Worm (Caenorhabditis elegans) whole organism, L1 larva: ENCODE data around the gene srh-201.
A peak's percentile ranks its signal among the peaks of the same experiment; 100 is the strongest.

Experiments
- C04F5.9 ChIP-seq: sonication (generic microtip); optimal IDR thresholded peaks from 2 replicates; lab custom pipeline; 2016; ENCODE audit warnings: missing genetic modification characterization, missing compliant biosample characterization
- ama-1 ChIP-seq: fragments of 150-350 bp; optimal IDR thresholded peaks from 2 replicates; lab custom pipeline; 2014
- blmp-1 ChIP-seq: fragments of 150-350 bp; optimal IDR thresholded peaks from 2 replicates; lab custom pipeline; 2014; ENCODE audit warnings: missing biosample characterization, missing genetic modification characterization
- ceh-8 ChIP-seq: fragments of 200-800 bp; sonication (Bioruptor generic); optimal IDR thresholded peaks from 2 replicates; lab custom pipeline; 2018; ENCODE audit warnings: mild to moderate bottlenecking, missing genetic modification characterization, moderate library complexity, missing compliant biosample characterization
- ceh-82 ChIP-seq, 3 experiments: fragments of 150-350 bp in 1 of 3; sonication (generic microtip) in 2 of 3; optimal IDR thresholded peaks; 2 replicates each; lab custom pipeline; 2014 to 2017; ENCODE audit warnings: missing biosample characterization in 3 of 3, missing genetic modification characterization in 3 of 3
- ceh-90 ChIP-seq: sonication (generic microtip); optimal IDR thresholded peaks from 2 replicates; lab custom pipeline; 2016; ENCODE audit warnings: missing genetic modification characterization, missing compliant biosample characterization
- efl-1 ChIP-seq, 4 experiments: fragments of 150-350 bp; optimal IDR thresholded peaks in 3 of 4; peaks in 1 of 4; 1 replicate in 1 of 4; 2 replicates in 3 of 4; lab custom pipeline; 2014; ENCODE audit warnings: missing biosample characterization in 2 of 4, missing genetic modification characterization in 2 of 4, missing genetic modification reagents in 2 of 4
- elt-2 ChIP-seq: sonication (generic microtip); optimal IDR thresholded peaks from 2 replicates; lab custom pipeline; 2016; ENCODE audit warnings: missing genetic modification characterization, mild to moderate bottlenecking, inconsistent platforms, missing compliant biosample characterization, missing genetic modification reagents
- fkh-4 ChIP-seq: sonication (generic microtip); optimal IDR thresholded peaks from 2 replicates; lab custom pipeline; 2016; ENCODE audit warnings: missing compliant biosample characterization, missing genetic modification characterization, borderline replicate concordance
- fkh-8 ChIP-seq: sonication (generic microtip); optimal IDR thresholded peaks from 2 replicates; lab custom pipeline; 2016; ENCODE audit warnings: mild to moderate bottlenecking, missing genetic modification characterization, missing compliant biosample characterization
- fos-1 ChIP-seq: fragments of 150-350 bp; optimal IDR thresholded peaks from 2 replicates; lab custom pipeline; 2014; ENCODE audit warnings: missing biosample characterization, missing genetic modification characterization
- grh-1 ChIP-seq: fragments of 200-800 bp; sonication (Bioruptor generic); IDR thresholded peaks from 2 replicates; pipeline ENCODE4 v1.3.6; 2022; ENCODE audit warnings: missing genetic modification reagents, missing genetic modification characterization, missing compliant biosample characterization
- hlh-4 ChIP-seq: sonication (generic microtip); optimal IDR thresholded peaks from 2 replicates; lab custom pipeline; 2016; ENCODE audit warnings: mild to moderate bottlenecking, missing genetic modification characterization, missing compliant biosample characterization
- irx-1 ChIP-seq: sonication (generic microtip); optimal IDR thresholded peaks from 2 replicates; lab custom pipeline; 2016; ENCODE audit warnings: missing genetic modification characterization, missing compliant biosample characterization
- isw-1 ChIP-seq: fragments of 200-800 bp; sonication (Bioruptor generic); IDR thresholded peaks from 2 replicates; pipeline ENCODE4 v1.3.6; 2022; ENCODE audit warnings: missing genetic modification characterization, missing compliant biosample characterization
- lin-15B ChIP-seq: fragments of 150-350 bp; sonication (generic microtip); optimal IDR thresholded peaks from 3 replicates; lab custom pipeline; 2014; ENCODE audit warnings: missing biosample characterization, missing genetic modification characterization
- lin-39 ChIP-seq: fragments of 150-350 bp; optimal IDR thresholded peaks from 2 replicates; lab custom pipeline; 2014; ENCODE audit warnings: missing biosample characterization, missing genetic modification reagents, missing genetic modification characterization
- lir-3 ChIP-seq: sonication (generic microtip); optimal IDR thresholded peaks from 2 replicates; lab custom pipeline; 2016; ENCODE audit warnings: mild to moderate bottlenecking, missing genetic modification characterization, moderate library complexity, missing compliant biosample characterization; ENCODE audit not compliant: poor library complexity
- mdl-1 ChIP-seq, 2 experiments: fragments of 150-350 bp; optimal IDR thresholded peaks; 2 replicates each; lab custom pipeline; 2014 to 2017; ENCODE audit warnings: missing biosample characterization in 2 of 2, missing genetic modification characterization in 2 of 2, inconsistent platforms in 1 of 2
- mef-2 ChIP-seq: fragments of 150-350 bp; optimal IDR thresholded peaks from 2 replicates; lab custom pipeline; 2014; ENCODE audit warnings: missing biosample characterization, missing genetic modification characterization
- mep-1 ChIP-seq: fragments of 150-350 bp; optimal IDR thresholded peaks from 2 replicates; lab custom pipeline; 2014; ENCODE audit warnings: missing biosample characterization, missing genetic modification characterization
- nhr-12 ChIP-seq: sonication (generic microtip); optimal IDR thresholded peaks from 2 replicates; lab custom pipeline; 2017; ENCODE audit warnings: missing biosample characterization, missing genetic modification characterization
- nhr-19 ChIP-seq: fragments of 200-800 bp; sonication (Bioruptor generic); conservative IDR thresholded peaks from 2 replicates; pipeline ENCODE4 v1.3.6; 2022; ENCODE audit warnings: missing genetic modification characterization, missing compliant biosample characterization
- nhr-20 ChIP-seq: sonication (generic microtip); optimal IDR thresholded peaks from 2 replicates; lab custom pipeline; 2016; ENCODE audit warnings: mild to moderate bottlenecking, missing genetic modification characterization, missing compliant biosample characterization
- nhr-28 ChIP-seq: fragments of 150-350 bp; optimal IDR thresholded peaks from 2 replicates; lab custom pipeline; 2014; ENCODE audit warnings: missing biosample characterization, missing genetic modification characterization
- nhr-71 ChIP-seq: sonication (generic microtip); optimal IDR thresholded peaks from 2 replicates; lab custom pipeline; 2016; ENCODE audit warnings: mild to moderate bottlenecking, missing genetic modification characterization, moderate library complexity, missing compliant biosample characterization
- nhr-76 ChIP-seq: sonication (generic microtip); optimal IDR thresholded peaks from 2 replicates; lab custom pipeline; 2017; ENCODE audit warnings: missing biosample characterization, missing genetic modification characterization
- nhr-85 ChIP-seq: sonication (generic microtip); peaks from one replicate; lab custom pipeline; 2016; ENCODE audit warnings: missing genetic modification characterization, inconsistent platforms, missing compliant biosample characterization
- pag-3 ChIP-seq: sonication (generic microtip); optimal IDR thresholded peaks from 2 replicates; lab custom pipeline; 2017; ENCODE audit warnings: missing genetic modification characterization, mild to moderate bottlenecking, missing compliant biosample characterization, antibody characterized with exemption, borderline replicate concordance; ENCODE audit not compliant: insufficient read depth
- pax-3 ChIP-seq: fragments of 200-800 bp; sonication (Bioruptor generic); optimal IDR thresholded peaks from 2 replicates; lab custom pipeline; 2018; ENCODE audit warnings: mild to moderate bottlenecking, missing genetic modification characterization, moderate library complexity, missing compliant biosample characterization
- pqm-1 ChIP-seq: sonication (generic microtip); optimal IDR thresholded peaks from 3 replicates; lab custom pipeline; 2017; ENCODE audit warnings: missing biosample characterization, missing genetic modification characterization
- snpc-4 ChIP-seq: fragments of 150-350 bp; optimal IDR thresholded peaks from 2 replicates; lab custom pipeline; 2014; ENCODE audit warnings: missing biosample characterization, missing genetic modification characterization
- vab-15 ChIP-seq: sonication (generic microtip); optimal IDR thresholded peaks from 2 replicates; lab custom pipeline; 2017; ENCODE audit warnings: missing genotype, mild to moderate bottlenecking, missing genetic modification characterization, missing compliant biosample characterization
- xbp-1 ChIP-seq: sonication (generic microtip); optimal IDR thresholded peaks from 2 replicates; lab custom pipeline; 2016; ENCODE audit warnings: missing genetic modification characterization, missing compliant biosample characterization

srh-201 gene

ce11 chrV:9013765-9014164 lies at the start of gene srh-201:
TSS of gene srh-201 (minus strand) at chrV:9013865.
- no peak for TF ChIP-seq lin-15B (tag; lab: Kevin White, UChicago)

- TF ChIP-seq blmp-1 (tag; lab: Kevin White, UChicago) (peak; percentile 18), irx-1 (tag; lab: Kevin White, UChicago) (no peak), nhr-85 (tag; lab: Kevin White, UChicago) (peak; percentile 23), grh-1 (GFP tag; lab: Robert Waterston, UW) (no peak), efl-1 (optimal IDR thresholded peaks at IDR 0.05; lab: Kevin White, UChicago) (no peak), efl-1 (GFP tag; optimal IDR thresholded peaks at IDR 0.05 in 1 of 2; lab: Kevin White, UChicago) (peak in 1 of 2 experiments; percentile 89)
- TF ChIP-seq, all 84 proteins: peak for 3
Observed at ce11 chrV:9063134-9063533, 49.5 kb upstream of the srh-201 start.

- no peak for TF ChIP-seq nhr-12
- no peak for TF ChIP-seq pax-3 (tag; lab: Kevin White, UChicago)
- TF ChIP-seq xbp-1 (tag; lab: Kevin White, UChicago), result no peak
- TF ChIP-seq isw-1 (GFP tag; lab: Robert Waterston, UW), result no peak
- TF ChIP-seq efl-1 (optimal IDR thresholded peaks at IDR 0.05; lab: Kevin White, UChicago), result no peak
- TF ChIP-seq efl-1 (GFP tag; optimal IDR thresholded peaks at IDR 0.05 in 1 of 2; lab: Kevin White, UChicago), result no peak
- no peak for TF ChIP-seq pqm-1 (tag; lab: Kevin White, UChicago)
- no peak for TF ChIP-seq ceh-82 (tag; optimal IDR thresholded peaks at IDR 0.05; lab: Kevin White, UChicago)
- TF ChIP-seq fos-1, result no peak
- no peak for TF ChIP-seq pag-3
- no peak for TF ChIP-seq elt-2 (tag; lab: Kevin White, UChicago)
- no peak for TF ChIP-seq ama-1 (lab: Kevin White, UChicago)
- TF ChIP-seq hlh-4 (tag; lab: Kevin White, UChicago), result no peak
- no peak for TF ChIP-seq fkh-4 (tag; lab: Kevin White, UChicago)
- TF ChIP-seq nhr-71 (tag; lab: Kevin White, UChicago), result no peak
- no peak for TF ChIP-seq vab-15 (tag; lab: Kevin White, UChicago)
- TF ChIP-seq nhr-20, result no peak
Observed at ce11 chrV:9062341-9062740, 48.7 kb upstream of the srh-201 start, which contains the start of gene C25E10.12. TSS of gene C25E10.12 (minus strand) at chrV:9062441.

ce11 chrV:9059468-9059867 lies 45.8 kb upstream of the srh-201 start, which contains the start of the genes C25E10.16 and C25E10.13:
TSS of gene C25E10.16 (minus strand) at chrV:9059568.
TSS of gene C25E10.13 (plus strand) at chrV:9059723.
- no peak for TF ChIP-seq C04F5.9 (tag; lab: Kevin White, UChicago)
- TF ChIP-seq fkh-8 (tag; lab: Kevin White, UChicago), result peak; percentile 26

DNA sequence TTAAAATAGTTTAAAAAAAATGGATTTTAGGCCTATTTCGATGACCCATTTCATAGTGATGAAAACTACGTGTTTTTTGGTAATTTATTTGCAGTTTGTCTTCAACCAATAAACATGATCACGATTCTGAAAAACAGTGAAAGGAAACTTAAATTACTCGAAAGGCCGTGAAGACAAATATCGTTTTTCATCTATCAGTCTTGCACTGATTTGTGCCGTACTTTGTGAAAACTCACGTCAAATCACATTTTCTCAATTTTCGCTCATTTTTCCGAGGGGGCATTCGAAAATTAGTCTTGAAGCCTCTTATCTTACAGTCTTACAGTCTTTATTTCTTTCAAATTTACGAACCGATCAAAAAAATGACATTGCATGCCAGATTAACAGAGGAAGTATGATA lies 45.0 kb upstream of the srh-201 start, which contains the start of gene C25E10.11:
Gene C25E10.11, minus strand, starts transcription at position 101 of the 400 bp plus-strand sequence.
- TF ChIP-seq nhr-71 (tag; lab: Kevin White, UChicago), result no peak
- no peak for TF ChIP-seq lin-39 (tag; lab: Kevin White, UChicago)
- TF ChIP-seq mdl-1 (tag; optimal IDR thresholded peaks at IDR 0.05; lab: Kevin White, UChicago), result no peak
- TF ChIP-seq nhr-28, result no peak
- TF ChIP-seq fkh-8 (tag; lab: Kevin White, UChicago), result no peak
- TF ChIP-seq ceh-8 (GFP tag; lab: Kevin White, UChicago), result no peak
- TF ChIP-seq grh-1 (GFP tag; lab: Robert Waterston, UW), result no peak
- TF ChIP-seq snpc-4 (tag; lab: Kevin White, UChicago), result no peak
- no peak for TF ChIP-seq nhr-12
- no peak for TF ChIP-seq nhr-76
- no peak for TF ChIP-seq mef-2
- no peak for TF ChIP-seq efl-1 (optimal IDR thresholded peaks at IDR 0.05; lab: Kevin White, UChicago)
- TF ChIP-seq efl-1 (GFP tag; optimal IDR thresholded peaks at IDR 0.05 in 1 of 2; lab: Kevin White, UChicago), result no peak
- no peak for TF ChIP-seq nhr-19
- TF ChIP-seq irx-1 (tag; lab: Kevin White, UChicago), result no peak
- no peak for TF ChIP-seq mep-1
- no peak for TF ChIP-seq elt-2 (tag; lab: Kevin White, UChicago)
- no peak for TF ChIP-seq lir-3
- TF ChIP-seq ceh-90 (tag; lab: Kevin White, UChicago), result no peak
